Worm (Caenorhabditis elegans) whole organism, L3 larva: ENCODE measurements around the gene clh-2.

Experiments
- R02D3.7 ChIP-seq: fragments of 150-350 bp; optimal IDR thresholded peaks from 2 replicates; lab custom pipeline; 2014; ENCODE audit warnings: missing biosample characterization, missing genetic modification characterization
- ZK546.5 ChIP-seq: sonication (generic microtip); optimal IDR thresholded peaks from 2 replicates; lab custom pipeline; 2017; ENCODE audit warnings: missing biosample characterization, missing genetic modification characterization
- aly-2 ChIP-seq: fragments of 150-350 bp; optimal IDR thresholded peaks from 2 replicates; lab custom pipeline; 2014; ENCODE audit warnings: missing biosample characterization, missing genetic modification characterization
- ama-1 ChIP-seq: fragments of 150-350 bp; optimal IDR thresholded peaks from 2 replicates; lab custom pipeline; 2018
- ceh-16 ChIP-seq: sonication (generic microtip); optimal IDR thresholded peaks from 2 replicates; lab custom pipeline; 2017; ENCODE audit warnings: missing biosample characterization, missing genetic modification characterization
- ceh-28 ChIP-seq: fragments of 150-350 bp; optimal IDR thresholded peaks from 2 replicates; lab custom pipeline; 2014; ENCODE audit warnings: missing biosample characterization, missing genetic modification reagents, missing genetic modification characterization
- ceh-82 ChIP-seq: fragments of 150-350 bp; optimal IDR thresholded peaks from 2 replicates; lab custom pipeline; 2014; ENCODE audit warnings: missing biosample characterization, missing genetic modification characterization
- ceh-9 ChIP-seq: sonication (generic microtip); optimal IDR thresholded peaks from 2 replicates; lab custom pipeline; 2018; ENCODE audit warnings: missing biosample characterization, missing genetic modification characterization
- daf-12 ChIP-seq: fragments of 150-350 bp; optimal IDR thresholded peaks from 2 replicates; lab custom pipeline; 2014; ENCODE audit warnings: missing biosample characterization, missing genetic modification reagents, missing genetic modification characterization
- egl-27 ChIP-seq: sonication (generic microtip); optimal IDR thresholded peaks from 4 replicates; lab custom pipeline; 2017; ENCODE audit warnings: missing biosample characterization, missing genetic modification reagents, missing genetic modification characterization
- elt-1 ChIP-seq: fragments of 150-350 bp; optimal IDR thresholded peaks from 2 replicates; lab custom pipeline; 2014; ENCODE audit warnings: missing biosample characterization, missing genetic modification characterization
- elt-2 ChIP-seq: sonication (generic microtip); optimal IDR thresholded peaks from 2 replicates; lab custom pipeline; 2016; ENCODE audit warnings: missing genetic modification reagents, mild to moderate bottlenecking, missing genetic modification characterization, missing compliant biosample characterization
- elt-3 ChIP-seq, 3 experiments: fragments of 150-350 bp in 1 of 3; sonication (generic microtip) in 2 of 3; optimal IDR thresholded peaks; 2 replicates in 2 of 3; 4 replicates in 1 of 3; lab custom pipeline; 2014 to 2017; ENCODE audit warnings: missing biosample characterization in 3 of 3, missing genetic modification characterization in 3 of 3
- eor-1 ChIP-seq, 2 experiments: fragments of 150-350 bp; optimal IDR thresholded peaks; 2 replicates each; lab custom pipeline; 2014 to 2018; ENCODE audit warnings: missing biosample characterization in 2 of 2, missing genetic modification characterization in 2 of 2
- fkh-10 ChIP-seq: sonication (generic microtip); optimal IDR thresholded peaks from 2 replicates; lab custom pipeline; 2017; ENCODE audit warnings: missing biosample characterization, missing genetic modification reagents, missing genetic modification characterization
- fkh-2 ChIP-seq: fragments of 150-350 bp; optimal IDR thresholded peaks from 2 replicates; lab custom pipeline; 2014; ENCODE audit warnings: missing biosample characterization, missing genetic modification reagents, missing genetic modification characterization
- fos-1 ChIP-seq: fragments of 150-350 bp; optimal IDR thresholded peaks from 2 replicates; lab custom pipeline; 2014; ENCODE audit warnings: missing biosample characterization, missing genetic modification characterization
- hmg-11 ChIP-seq: sonication (generic microtip); optimal IDR thresholded peaks from 2 replicates; lab custom pipeline; 2016; ENCODE audit warnings: missing genetic modification characterization, missing compliant biosample characterization
- jun-1 ChIP-seq: fragments of 150-350 bp; optimal IDR thresholded peaks from 2 replicates; lab custom pipeline; 2014; ENCODE audit warnings: missing biosample characterization, missing genetic modification reagents, missing genetic modification characterization
- lin-15B ChIP-seq: fragments of 150-350 bp; optimal IDR thresholded peaks from 2 replicates; lab custom pipeline; 2014; ENCODE audit warnings: missing biosample characterization, missing genetic modification characterization
- lin-39 ChIP-seq: fragments of 150-350 bp; optimal IDR thresholded peaks from 2 replicates; lab custom pipeline; 2018; ENCODE audit warnings: missing biosample characterization, missing genetic modification reagents, missing genetic modification characterization
- lsy-12 ChIP-seq: sonication (generic microtip); optimal IDR thresholded peaks from 2 replicates; lab custom pipeline; 2016; ENCODE audit warnings: mild to moderate bottlenecking, missing genetic modification characterization, missing compliant biosample characterization
- mdl-1 ChIP-seq: fragments of 150-350 bp; optimal IDR thresholded peaks from 2 replicates; lab custom pipeline; 2014; ENCODE audit warnings: missing biosample characterization, missing genetic modification characterization
- mml-1 ChIP-seq: fragments of 150-350 bp; sonication (generic microtip); optimal IDR thresholded peaks from 3 replicates; lab custom pipeline; 2014; ENCODE audit warnings: missing biosample characterization, missing genetic modification characterization
- nfya-1 ChIP-seq: sonication (generic microtip); optimal IDR thresholded peaks from 2 replicates; lab custom pipeline; 2017; ENCODE audit warnings: missing genetic modification characterization, mild to moderate bottlenecking, missing compliant biosample characterization, antibody characterized with exemption, moderate library complexity; ENCODE audit not compliant: insufficient read depth
- nhr-11 ChIP-seq: fragments of 150-350 bp; optimal IDR thresholded peaks from 2 replicates; lab custom pipeline; 2014; ENCODE audit warnings: missing biosample characterization, missing genetic modification characterization
- nhr-12 ChIP-seq: fragments of 150-350 bp; optimal IDR thresholded peaks from 2 replicates; lab custom pipeline; 2014; ENCODE audit warnings: missing biosample characterization, missing genetic modification characterization
- nhr-23 ChIP-seq: fragments of 150-350 bp; optimal IDR thresholded peaks from 2 replicates; lab custom pipeline; 2014; ENCODE audit warnings: missing biosample characterization, missing genetic modification reagents, missing genetic modification characterization
- nhr-237 ChIP-seq: fragments of 150-350 bp; optimal IDR thresholded peaks from 2 replicates; lab custom pipeline; 2014; ENCODE audit warnings: missing biosample characterization, missing genetic modification characterization
- nhr-25 ChIP-seq: sonication (generic microtip); optimal IDR thresholded peaks from 2 replicates; lab custom pipeline; 2017; ENCODE audit warnings: missing biosample characterization, missing genetic modification characterization
- nhr-28 ChIP-seq: fragments of 150-350 bp; optimal IDR thresholded peaks from 2 replicates; lab custom pipeline; 2014; ENCODE audit warnings: missing biosample characterization, missing genetic modification characterization
- nhr-43 ChIP-seq: sonication (generic microtip); optimal IDR thresholded peaks from 2 replicates; lab custom pipeline; 2016; ENCODE audit warnings: mild to moderate bottlenecking, missing genetic modification characterization, missing compliant biosample characterization; ENCODE audit not compliant: poor library complexity, severe bottlenecking
- nhr-67 ChIP-seq: fragments of 150-350 bp; optimal IDR thresholded peaks from 2 replicates; lab custom pipeline; 2014; ENCODE audit warnings: missing biosample characterization, missing genetic modification characterization
- nhr-76 ChIP-seq: fragments of 150-350 bp; sonication (generic microtip); optimal IDR thresholded peaks from 5 replicates; lab custom pipeline; 2014; ENCODE audit warnings: missing biosample characterization, missing genetic modification characterization
- nhr-77 ChIP-seq: fragments of 150-350 bp; optimal IDR thresholded peaks from 2 replicates; lab custom pipeline; 2014; ENCODE audit warnings: missing biosample characterization, missing genetic modification characterization
- pha-4 ChIP-seq: fragments of 150-350 bp; optimal IDR thresholded peaks from 2 replicates; lab custom pipeline; 2014; ENCODE audit warnings: missing biosample characterization, missing genetic modification reagents, missing genetic modification characterization
- sea-2 ChIP-seq: fragments of 150-350 bp; sonication (generic microtip); optimal IDR thresholded peaks from 4 replicates; lab custom pipeline; 2014; ENCODE audit warnings: missing biosample characterization, missing genetic modification reagents, missing genetic modification characterization
- skn-1 ChIP-seq: fragments of 150-350 bp; optimal IDR thresholded peaks from 2 replicates; lab custom pipeline; 2014; ENCODE audit warnings: missing biosample characterization, missing genetic modification characterization
- snpc-4 ChIP-seq: fragments of 150-350 bp; optimal IDR thresholded peaks from 2 replicates; lab custom pipeline; 2014; ENCODE audit warnings: missing biosample characterization, missing genetic modification characterization
- tbx-2 ChIP-seq: sonication (generic microtip); optimal IDR thresholded peaks from 2 replicates; lab custom pipeline; 2016; ENCODE audit warnings: mild to moderate bottlenecking, missing genetic modification characterization, missing compliant biosample characterization
- unc-62 ChIP-seq: fragments of 150-350 bp; sonication (generic microtip); optimal IDR thresholded peaks from 4 replicates; lab custom pipeline; 2014; ENCODE audit warnings: missing biosample characterization, missing genetic modification reagents, missing genetic modification characterization
- zag-1 ChIP-seq: fragments of 150-350 bp; optimal IDR thresholded peaks from 2 replicates; lab custom pipeline; 2014; ENCODE audit warnings: missing biosample characterization, missing genetic modification characterization
- ztf-11 ChIP-seq: fragments of 150-350 bp; optimal IDR thresholded peaks from 2 replicates; lab custom pipeline; 2014; ENCODE audit warnings: missing biosample characterization, missing genetic modification characterization
- ztf-4 ChIP-seq: fragments of 150-350 bp; optimal IDR thresholded peaks from 2 replicates; lab custom pipeline; 2014; ENCODE audit warnings: missing biosample characterization, missing genetic modification characterization

Gene clh-2

DNA sequence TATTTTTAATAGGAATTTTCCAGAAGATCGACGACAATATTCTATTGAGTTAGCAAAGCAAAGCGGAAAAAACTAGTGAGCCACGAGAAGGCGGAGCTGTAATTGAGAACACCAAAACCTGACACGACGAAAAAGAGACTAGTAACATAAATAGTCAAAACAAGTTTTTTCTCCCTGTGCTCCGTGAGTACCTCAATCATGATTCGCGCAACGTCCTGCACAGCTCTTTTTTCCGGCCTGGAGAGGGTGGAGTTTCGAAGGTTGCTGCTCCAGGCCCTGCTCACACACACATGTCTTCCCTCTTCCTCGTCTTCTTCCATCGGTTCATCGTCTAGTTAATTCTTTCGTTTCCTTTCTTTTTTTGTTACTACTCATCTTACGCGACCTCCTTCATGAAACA, at the start of gene clh-2:
Gene clh-2, plus strand, starts transcription at position 301 of the 400 bp plus-strand sequence.
- TF ChIP-seq ztf-4 (tag; lab: Kevin White, UChicago) (no peak), ceh-28 (tag; lab: Kevin White, UChicago) (no peak), R02D3.7 (no peak), elt-3 (tag; optimal IDR thresholded peaks at IDR 0.05; lab: Kevin White, UChicago) (no peak), ceh-82 (tag; lab: Kevin White, UChicago) (no peak), unc-62 (no peak), sea-2 (no peak), nhr-11 (tag; lab: Kevin White, UChicago) (no peak), egl-27 (tag; lab: Kevin White, UChicago) (no peak), tbx-2 (no peak), nhr-25 (tag; lab: Kevin White, UChicago) (no peak), nhr-23 (tag; lab: Kevin White, UChicago) (no peak)

DNA sequence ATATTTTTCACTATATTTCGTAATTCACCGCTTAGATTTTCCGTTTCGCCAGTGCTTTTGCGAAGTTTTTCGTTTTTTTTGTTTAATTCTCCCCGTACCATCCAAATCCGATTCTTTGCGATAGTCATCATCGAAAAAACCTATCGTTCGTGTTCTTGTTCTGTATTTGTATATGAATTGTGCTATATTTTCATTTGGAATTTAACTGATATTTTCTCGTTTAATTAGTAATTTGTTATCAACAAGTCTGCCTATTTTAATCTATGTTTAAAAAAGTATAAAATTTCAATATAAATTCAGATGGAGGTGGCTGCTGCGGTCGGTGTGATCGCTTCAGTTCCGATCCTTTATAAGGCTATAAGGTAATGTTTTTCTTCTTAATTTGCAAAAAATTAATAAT, 49.1 kb upstream of the clh-2 start, which contains the start of gene samp-1:
Gene samp-1, plus strand, starts transcription at position 301 of the 400 bp plus-strand sequence.
- TF ChIP-seq nhr-76 (no peak), lsy-12 (tag; lab: Kevin White, UChicago) (no peak), ztf-11 (tag; lab: Kevin White, UChicago) (no peak), lin-15B (tag; lab: Kevin White, UChicago) (no peak), unc-62 (no peak), fos-1 (no peak), nhr-77 (tag; lab: Kevin White, UChicago) (no peak), ztf-4 (tag; lab: Kevin White, UChicago) (no peak), sea-2 (no peak), tbx-2 (no peak), ceh-16 (no peak), nhr-43 (tag; lab: Kevin White, UChicago) (no peak), nhr-23 (tag; lab: Kevin White, UChicago) (no peak), lin-39 (tag; lab: Kevin White, UChicago) (no peak), fkh-2 (tag; lab: Kevin White, UChicago) (no peak), jun-1 (tag; lab: Kevin White, UChicago) (no peak), elt-1 (no peak), nhr-237 (tag; lab: Kevin White, UChicago) (no peak)

DNA sequence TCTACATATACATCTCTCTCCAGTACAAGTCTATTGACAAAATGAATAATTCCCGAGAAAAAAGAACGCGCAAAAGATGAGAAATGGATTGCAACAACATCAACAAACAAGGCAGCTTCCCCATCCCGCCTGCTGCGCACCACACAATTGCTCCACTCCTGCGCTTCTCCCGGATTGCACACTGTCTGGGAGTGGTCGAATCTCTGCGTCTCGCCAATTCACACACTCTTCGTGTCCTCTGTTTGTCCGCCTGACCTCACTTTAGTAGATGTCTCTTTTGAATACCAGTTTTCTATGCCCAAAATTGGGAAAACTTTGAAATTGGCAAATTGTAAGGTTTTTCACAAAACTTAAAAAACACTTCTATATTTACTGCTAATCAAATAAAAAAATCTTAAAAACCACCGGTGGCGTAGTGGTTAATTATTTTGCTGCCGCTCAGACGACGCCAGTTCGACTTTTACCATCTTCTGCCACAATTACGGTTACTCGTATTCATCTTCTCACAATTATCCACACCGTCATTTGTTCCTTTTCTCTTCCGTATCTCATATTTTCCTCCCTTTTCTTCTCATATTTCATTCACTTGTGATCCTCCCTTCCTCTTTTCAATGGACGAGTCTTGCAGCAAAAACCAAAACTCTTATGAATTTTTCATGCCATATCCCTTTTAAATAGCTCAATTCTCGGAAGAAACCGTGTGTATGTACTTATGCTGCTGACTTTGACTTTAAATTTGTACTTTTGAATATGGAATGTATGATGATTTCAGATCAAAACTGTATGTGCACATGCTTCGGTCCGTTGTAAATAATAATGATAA, 45.9 kb upstream of the clh-2 start, which contains the start of gene rsf-1:
Gene rsf-1, plus strand, starts transcription at position 773 of the 823 bp plus-strand sequence.
- TF ChIP-seq elt-3 (tag; optimal IDR thresholded peaks at IDR 0.05; lab: Kevin White, UChicago), result no peak
- no peak for TF ChIP-seq lsy-12 (tag; lab: Kevin White, UChicago)
- TF ChIP-seq nhr-23 (tag; lab: Kevin White, UChicago), result no peak
- TF ChIP-seq nhr-43 (tag; lab: Kevin White, UChicago), result peak; percentile 15
- no peak for TF ChIP-seq nhr-67 (tag; lab: Kevin White, UChicago)
- TF ChIP-seq hmg-11 (tag; lab: Kevin White, UChicago), result peak; percentile 29
- TF ChIP-seq daf-12 (tag; lab: Kevin White, UChicago), result no peak
- TF ChIP-seq lin-39 (tag; lab: Kevin White, UChicago), result peak; percentile 44
- TF ChIP-seq fos-1, result no peak
- TF ChIP-seq nfya-1 (tag; lab: Kevin White, UChicago), result peak; percentile 55
- TF ChIP-seq mdl-1 (tag; lab: Kevin White, UChicago), result no peak
- TF ChIP-seq unc-62, result no peak
- no peak for TF ChIP-seq eor-1 (tag; optimal IDR thresholded peaks at IDR 0.05; lab: Kevin White, UChicago)
- TF ChIP-seq ZK546.5, result no peak
- TF ChIP-seq R02D3.7, result no peak
- TF ChIP-seq ceh-16, result no peak
- TF ChIP-seq nhr-76, result no peak
- no peak for TF ChIP-seq nhr-25 (tag; lab: Kevin White, UChicago)
- no peak for TF ChIP-seq nhr-237 (tag; lab: Kevin White, UChicago)
- no peak for TF ChIP-seq elt-1
- TF ChIP-seq fkh-10 (GFP tag; lab: Kevin White, UChicago), result no peak
- no peak for TF ChIP-seq ztf-11 (tag; lab: Kevin White, UChicago)
- TF ChIP-seq nhr-28 (tag; lab: Kevin White, UChicago), result no peak
- TF ChIP-seq mml-1 (tag; lab: Kevin White, UChicago), result no peak
- TF ChIP-seq snpc-4, result peak; percentile 34
- TF ChIP-seq pha-4 (tag; lab: Kevin White, UChicago), result peak; percentile 76
- TF ChIP-seq zag-1 (tag; lab: Kevin White, UChicago), result no peak
- TF ChIP-seq ceh-9 (tag; lab: Kevin White, UChicago), result no peak
- no peak for TF ChIP-seq aly-2 (tag; lab: Kevin White, UChicago)
- TF ChIP-seq elt-2 (tag; lab: Kevin White, UChicago), result peak; percentile 15
- TF ChIP-seq ama-1 (lab: Kevin White, UChicago), result no peak
- TF ChIP-seq skn-1 (tag; lab: Kevin White, UChicago), result no peak
- TF ChIP-seq egl-27 (tag; lab: Kevin White, UChicago), result no peak
- TF ChIP-seq nhr-12, result no peak
- no peak for TF ChIP-seq jun-1 (tag; lab: Kevin White, UChicago)
